Worm (Caenorhabditis elegans): ENCODE data around the gene set-14.
A peak's percentile ranks its signal among the peaks of the same experiment; 100 is the strongest.

Gene set-14

ce11 chrII:10840067-10840466, 44.0 kb upstream of the set-14 start (continued):
- TF ChIP-seq ZK337.2 (GFP tag; IDR thresholded peaks at IDR 0.05) (peak; percentile 82; the same call in 1 of the 2 replicates), nhr-102 (tag; optimal IDR thresholded peaks at IDR 0.05) (peak; percentile 84), spr-3 (GFP tag; optimal IDR thresholded peaks at IDR 0.05) (peak; percentile 77), nhr-48 (tag; optimal IDR thresholded peaks at IDR 0.05) (peak; percentile 55), gei-8 (GFP tag; optimal IDR thresholded peaks at IDR 0.05) (peak; percentile 60), cey-2 (tag; optimal IDR thresholded peaks at IDR 0.05; ENCODE audit: borderline replicate concordance, insufficient read depth) (no peak), Y48G9A.11 (GFP tag; IDR thresholded peaks at IDR 0.05) (peak; percentile 87), lin-29 (GFP tag; IDR thresholded peaks at IDR 0.05) (peak; percentile 64; the same call in 1 of the 2 replicates), mxl-3 (GFP tag; optimal IDR thresholded peaks at IDR 0.05) (peak; percentile 61), F26F4.8 (GFP tag; conservative IDR thresholded peaks at IDR 0.05) (peak; percentile 96), dmd-8 (GFP tag; IDR thresholded peaks at IDR 0.05) (peak; percentile 96), mdl-1 (tag; optimal IDR thresholded peaks at IDR 0.05) (peak; percentile 30 to 71), duxl-1 (tag; optimal IDR thresholded peaks at IDR 0.05; ENCODE audit: poor library complexity) (peak; percentile 91), ceh-28 (tag; optimal IDR thresholded peaks at IDR 0.05) (no peak), R02D3.7 (tag; optimal IDR thresholded peaks at IDR 0.05) (peak; percentile 18), lin-39 (tag; optimal IDR thresholded peaks at IDR 0.05) (no peak), sdz-12 (GFP tag; optimal IDR thresholded peaks at IDR 0.05) (peak; percentile 75), ceh-82 (tag; optimal IDR thresholded peaks at IDR 0.05) (no peak), hlh-11 (tag; optimal IDR thresholded peaks at IDR 0.05) (peak; percentile 72), nhr-76 (tag; optimal IDR thresholded peaks at IDR 0.05) (no peak), attf-4 (tag; optimal IDR thresholded peaks at IDR 0.05) (no peak), lsy-2 (tag; optimal IDR thresholded peaks at IDR 0.05) (peak; percentile 35 to 85), php-3 (GFP tag; IDR thresholded peaks at IDR 0.05) (peak; percentile 78), zfp-2 (tag; optimal IDR thresholded peaks at IDR 0.05) (peak; percentile 37), vab-7 (GFP tag; IDR thresholded peaks at IDR 0.05) (peak; percentile 95), daf-19 (GFP tag; conservative IDR thresholded peaks at IDR 0.05) (no peak), nhr-41 (GFP tag; IDR thresholded peaks at IDR 0.05) (peak; percentile 37; the same call in 1 of the 2 replicates), nhr-11 (tag; optimal IDR thresholded peaks at IDR 0.05) (peak; percentile 59), nhr-10 (tag; optimal IDR thresholded peaks at IDR 0.05) (peak; percentile 16), ces-1 (GFP tag; optimal IDR thresholded peaks at IDR 0.05) (peak; percentile 43), ama-1 (optimal IDR thresholded peaks at IDR 0.05) (peak; percentile 22), T26A8.4 (GFP tag; IDR thresholded peaks at IDR 0.05) (peak; percentile 86), nhr-237 (tag; optimal IDR thresholded peaks at IDR 0.05) (no peak), mes-2 (tag; optimal IDR thresholded peaks at IDR 0.05; ENCODE audit: poor library complexity, severe bottlenecking) (peak; percentile 91), Y75B8A.6 (GFP tag; IDR thresholded peaks at IDR 0.05) (0 out of 2 replicates have a peak, but pooled peaks have one; percentile 60), jun-1 (tag; optimal IDR thresholded peaks at IDR 0.05) (no peak), aha-1 (tag) (peak; percentile 98), mep-1 (tag; optimal IDR thresholded peaks at IDR 0.05) (peak; percentile 93), ctbp-1 (GFP tag; IDR thresholded peaks at IDR 0.05) (peak; percentile 88), ztf-7 (tag; optimal IDR thresholded peaks at IDR 0.05) (peak; percentile 69), zip-11 (GFP tag; IDR thresholded peaks at IDR 0.05) (0 out of 2 replicates have a peak, but pooled peaks have one; percentile 50), fkh-10 (GFP tag; optimal IDR thresholded peaks at IDR 0.05) (peak; percentile 41), zfp-3 (GFP tag; conservative IDR thresholded peaks at IDR 0.05) (peak; percentile 78; the same call in 1 of the 2 replicates), F49E8.2 (tag; optimal IDR thresholded peaks at IDR 0.05; ENCODE audit: borderline replicate concordance) (peak; percentile 79), madf-5 (GFP tag; IDR thresholded peaks at IDR 0.05) (peak; percentile 79 to 83; a peak in 3 of 4 replicates), pha-4 (GFP tag; IDR thresholded peaks at IDR 0.05) (peak; percentile 95), pha-4 (tag; optimal IDR thresholded peaks at IDR 0.05) (no peak), hmg-1.1 (GFP tag; IDR thresholded peaks at IDR 0.05) (peak; percentile 94), ceh-32 (tag; optimal IDR thresholded peaks at IDR 0.05; ENCODE audit: poor library complexity) (peak; percentile 57), egl-43 (GFP tag; IDR thresholded peaks at IDR 0.05) (peak; percentile 94), ZK546.5 (tag; optimal IDR thresholded peaks at IDR 0.05) (no peak)

All from whole organism, L4 larva.